Fruit fly (Drosophila melanogaster): Measurements from ENCODE around the gene CG14313.

DNA sequence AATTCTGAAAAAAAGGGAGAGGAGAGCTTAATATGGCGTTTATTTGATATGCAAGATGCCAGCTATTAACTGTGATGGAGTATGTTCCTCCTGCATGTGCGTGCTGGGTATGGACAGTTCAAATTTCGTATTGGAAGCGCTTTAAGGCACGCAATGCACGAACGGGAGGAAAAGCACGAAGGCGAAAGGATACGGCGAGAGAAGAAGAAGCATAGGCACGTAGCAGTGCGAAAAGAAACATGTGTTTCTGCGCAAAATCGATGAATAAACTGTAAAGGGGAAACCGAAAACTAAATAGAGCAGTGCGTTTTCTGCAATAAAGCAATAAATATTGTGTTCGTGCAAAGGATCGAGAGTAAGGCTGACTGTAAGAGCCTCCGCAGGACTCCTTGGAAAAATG, 24.1 kb upstream of the CG14313 start, which contains the start of gene CG14314:
- no peak for TF ChIP-seq CG15336 (GFP tag; IDR thresholded peaks at IDR 0.05)
- no peak for TF ChIP-seq lz (GFP tag; optimal IDR thresholded peaks at IDR 0.05)
- no peak for TF ChIP-seq CG9139 (GFP tag; optimal IDR thresholded peaks at IDR 0.05)
- no peak for TF ChIP-seq svp (GFP tag)
- TF ChIP-seq pdm3 (GFP tag; optimal IDR thresholded peaks at IDR 0.05): no peak
- no peak for TF ChIP-seq CG10631 (GFP tag; optimal IDR thresholded peaks at IDR 0.05)

All from whole organism, prepupa.